Fruit fly (Drosophila melanogaster) S2 (cell line): ENCODE data around the gene amn.

Experiments
- CG8478 ChIP-seq: fragments of >200 bp; optimal IDR thresholded peaks from 2 replicates; lab custom pipeline; 2018
- CTCF ChIP-seq, 2 experiments: fragments of >200 bp; optimal IDR thresholded peaks; 2 replicates each; lab custom pipeline; 2018

- no peak for TF ChIP-seq CTCF (optimal IDR thresholded peaks at IDR 0.05; lab: Kevin White, UChicago)
- TF ChIP-seq CG8478 (lab: Kevin White, UChicago): no peak
Measured at dm6 chrX:19867007-19867406, 22.9 kb downstream of the amn start.
